Worm (Caenorhabditis elegans) whole organism, midembryonic: Measurements from ENCODE around the gene che-12.

ENCODE experiments used
- med-1 ChIP-seq: sonication (generic microtip); optimal IDR thresholded peaks from 2 replicates; lab custom pipeline; 2017; ENCODE audit warnings: missing genetic modification characterization, mild to moderate bottlenecking, missing compliant biosample characterization, antibody characterized with exemption, missing genetic modification reagents; ENCODE audit not compliant: insufficient read depth
- ref-1 ChIP-seq: fragments of 200-800 bp; sonication (Bioruptor generic); conservative IDR thresholded peaks from 2 replicates; pipeline ENCODE4 v1.3.6; 2022; ENCODE audit warnings: missing genetic modification reagents, missing genetic modification characterization, missing compliant biosample characterization
- ztf-29 ChIP-seq: fragments of 200-800 bp; sonication (Bioruptor generic); IDR thresholded peaks from 2 replicates; pipeline ENCODE4 v1.3.6; 2022; ENCODE audit warnings: missing genetic modification reagents, missing genetic modification characterization, missing compliant biosample characterization

- TF ChIP-seq ref-1 (GFP tag; lab: Robert Waterston, UW) (no peak), med-1 (GFP tag; lab: Kevin White, UChicago) (no peak), ztf-29 (GFP tag; lab: Robert Waterston, UW) (no peak)
These were observed 24.8 kb upstream of the che-12 start, which contains the start of gene crm-1 for ce11 chrV:10332012-10332411.
